Worm (Caenorhabditis elegans) whole organism, midembryonic: ENCODE measurements around the gene glb-15.

Source experiments
- T22C8.4 ChIP-seq: fragments of 200-800 bp; sonication (Bioruptor generic); IDR thresholded peaks from 2 replicates; pipeline ENCODE4 v1.3.6; 2022; ENCODE audit warnings: missing genetic modification characterization, missing compliant biosample characterization
- cog-1 ChIP-seq: sonication (generic microtip); optimal IDR thresholded peaks from 2 replicates; lab custom pipeline; 2016; ENCODE audit warnings: missing genetic modification characterization, missing compliant biosample characterization
- flt-1 ChIP-seq: fragments of 200-800 bp; sonication (Bioruptor generic); IDR thresholded peaks from 2 replicates; pipeline ENCODE4 v1.3.6; 2022; ENCODE audit warnings: missing genetic modification characterization, missing compliant biosample characterization
- klf-2 ChIP-seq: fragments of 200-800 bp; sonication (Bioruptor generic); conservative IDR thresholded peaks from 2 replicates; pipeline ENCODE4 v1.3.6; 2022; ENCODE audit warnings: missing genetic modification reagents, missing genetic modification characterization, missing compliant biosample characterization
- med-1 ChIP-seq: sonication (generic microtip); optimal IDR thresholded peaks from 2 replicates; lab custom pipeline; 2017; ENCODE audit warnings: missing genetic modification characterization, mild to moderate bottlenecking, missing compliant biosample characterization, antibody characterized with exemption, missing genetic modification reagents; ENCODE audit not compliant: insufficient read depth
- ref-1 ChIP-seq: fragments of 200-800 bp; sonication (Bioruptor generic); conservative IDR thresholded peaks from 2 replicates; pipeline ENCODE4 v1.3.6; 2022; ENCODE audit warnings: missing genetic modification reagents, missing genetic modification characterization, missing compliant biosample characterization
- tab-1 ChIP-seq: fragments of 200-800 bp; sonication (Bioruptor generic); IDR thresholded peaks from 2 replicates; pipeline ENCODE4 v1.3.6; 2022; ENCODE audit warnings: missing genetic modification characterization, missing compliant biosample characterization
- ztf-23 ChIP-seq: fragments of 200-800 bp; sonication (Bioruptor generic); IDR thresholded peaks from 2 replicates; pipeline ENCODE4 v1.3.6; 2022; ENCODE audit warnings: missing genetic modification reagents, missing genetic modification characterization, missing compliant biosample characterization
- ztf-29 ChIP-seq: fragments of 200-800 bp; sonication (Bioruptor generic); IDR thresholded peaks from 2 replicates; pipeline ENCODE4 v1.3.6; 2022; ENCODE audit warnings: missing genetic modification reagents, missing genetic modification characterization, missing compliant biosample characterization

glb-15 gene

ce11 chrV:11624954-11625353, 6.9 kb upstream of the glb-15 start:
- TF ChIP-seq ztf-23: no peak
- TF ChIP-seq flt-1: no peak

- TF ChIP-seq ztf-29 (GFP tag; lab: Robert Waterston, UW): no peak
- no peak for TF ChIP-seq T22C8.4 (GFP tag; lab: Robert Waterston, UW)
Measured at ce11 chrV:11621276-11621675, 3.2 kb upstream of the glb-15 start.

ce11 chrV:11620081-11620480, 2.0 kb upstream of the glb-15 start:
- no peak for TF ChIP-seq ztf-23
- TF ChIP-seq ref-1 (GFP tag; lab: Robert Waterston, UW): no peak
- TF ChIP-seq ztf-29 (GFP tag; lab: Robert Waterston, UW): no peak
- TF ChIP-seq tab-1: no peak
- TF ChIP-seq cog-1: no peak
- no peak for TF ChIP-seq T22C8.4 (GFP tag; lab: Robert Waterston, UW)
- TF ChIP-seq med-1 (GFP tag; lab: Kevin White, UChicago): no peak
- no peak for TF ChIP-seq klf-2 (GFP tag; lab: Robert Waterston, UW)
- TF ChIP-seq flt-1: no peak

ce11 chrV:11616813-11617212, 1.3 kb downstream of the glb-15 start:
- TF ChIP-seq ref-1 (GFP tag; lab: Robert Waterston, UW) (no peak), ztf-23 (no peak), tab-1 (no peak), med-1 (GFP tag; lab: Kevin White, UChicago) (no peak), flt-1 (no peak), klf-2 (GFP tag; lab: Robert Waterston, UW) (no peak), ztf-29 (GFP tag; lab: Robert Waterston, UW) (no peak), T22C8.4 (GFP tag; lab: Robert Waterston, UW) (no peak), cog-1 (no peak)

- TF ChIP-seq ztf-29 (GFP tag; lab: Robert Waterston, UW) (no peak), flt-1 (no peak), T22C8.4 (GFP tag; lab: Robert Waterston, UW) (no peak), ref-1 (GFP tag; lab: Robert Waterston, UW) (no peak), med-1 (GFP tag; lab: Kevin White, UChicago) (no peak), cog-1 (no peak), tab-1 (no peak), ztf-23 (no peak)
Measured at ce11 chrV:11615948-11616681, 2.0 kb downstream of the glb-15 start, which contains the start of gene nlp-24. nlp-24 (plus strand) TSS chrV:11616376.

ce11 chrV:11614805-11615497, 3.1 kb downstream of the glb-15 start:
- no peak for TF ChIP-seq ztf-23
- TF ChIP-seq ref-1 (GFP tag; lab: Robert Waterston, UW): no peak
- TF ChIP-seq klf-2 (GFP tag; lab: Robert Waterston, UW): no peak
- no peak for TF ChIP-seq ztf-29 (GFP tag; lab: Robert Waterston, UW)
- no peak for TF ChIP-seq flt-1
- no peak for TF ChIP-seq cog-1
- TF ChIP-seq med-1 (GFP tag; lab: Kevin White, UChicago): no peak
- no peak for TF ChIP-seq T22C8.4 (GFP tag; lab: Robert Waterston, UW)
- no peak for TF ChIP-seq tab-1

- TF ChIP-seq cog-1 (no peak), ztf-23 (no peak), T22C8.4 (GFP tag; lab: Robert Waterston, UW) (no peak), flt-1 (no peak), med-1 (GFP tag; lab: Kevin White, UChicago) (no peak), ref-1 (GFP tag; lab: Robert Waterston, UW) (no peak), klf-2 (GFP tag; lab: Robert Waterston, UW) (no peak), tab-1 (no peak)
Measured at ce11 chrV:11613007-11613406, 5.1 kb downstream of the glb-15 start, which contains the start of gene tag-290. tag-290 (plus strand) TSS chrV:11613307.

ce11 chrV:11610481-11610880, 7.6 kb downstream of the glb-15 start, which contains the start of gene sas-5:
sas-5 (plus strand) TSS chrV:11610737.
- TF ChIP-seq klf-2 (GFP tag; lab: Robert Waterston, UW): peak; percentile 85
- peak; percentile 86 for TF ChIP-seq tab-1
- TF ChIP-seq cog-1: peak; percentile 45
- peak; percentile 91 for TF ChIP-seq ztf-23
- TF ChIP-seq T22C8.4 (GFP tag; lab: Robert Waterston, UW): peak; percentile 58; the same call in 1 of the 2 replicates
- TF ChIP-seq ref-1 (GFP tag; lab: Robert Waterston, UW): peak; percentile 53; the same call in 1 of the 2 replicates
- peak; percentile 92 for TF ChIP-seq med-1 (GFP tag; lab: Kevin White, UChicago)
- peak; percentile 60 for TF ChIP-seq ztf-29 (GFP tag; lab: Robert Waterston, UW)
- peak; percentile 92 for TF ChIP-seq flt-1

ce11 chrV:11610049-11610448, 8.0 kb downstream of the glb-15 start, which contains the start of gene piit-1:
piit-1 (minus strand) TSS chrV:11610149.
- TF ChIP-seq T22C8.4 (GFP tag; lab: Robert Waterston, UW): no peak

ce11 chrV:11606424-11606823, 11.6 kb downstream of the glb-15 start, which contains the start of gene idpp-16:
idpp-16 (minus strand) TSS chrV:11606524.
- TF ChIP-seq cog-1 (no peak), ztf-23 (no peak), med-1 (GFP tag; lab: Kevin White, UChicago) (no peak), flt-1 (no peak), ref-1 (GFP tag; lab: Robert Waterston, UW) (no peak), klf-2 (GFP tag; lab: Robert Waterston, UW) (no peak), ztf-29 (GFP tag; lab: Robert Waterston, UW) (no peak), T22C8.4 (GFP tag; lab: Robert Waterston, UW) (no peak), tab-1 (no peak)
